Fruit fly (Drosophila melanogaster): Measurements from ENCODE around the gene tacc.

dm6 chr3R:4713775-4714360 is 35.0 kb downstream of the tacc start, which contains the start of gene eIF3f1:
- TF ChIP-seq CG1621 (tag; optimal IDR thresholded peaks at IDR 0.05) = no peak
- no peak for TF ChIP-seq Eip78C (GFP tag)
- TF ChIP-seq net (GFP tag; optimal IDR thresholded peaks at IDR 0.05) = no peak
- TF ChIP-seq CG8632 (GFP tag; optimal IDR thresholded peaks at IDR 0.05) = no peak
- TF ChIP-seq CG10631 (GFP tag; optimal IDR thresholded peaks at IDR 0.05) = no peak
- no peak for TF ChIP-seq Hr39 (GFP tag; optimal IDR thresholded peaks at IDR 0.05)
- no peak for TF ChIP-seq Blimp-1 (GFP tag; optimal IDR thresholded peaks at IDR 0.05)
- no peak for TF ChIP-seq Ets96B (tag; optimal IDR thresholded peaks at IDR 0.05)
- no peak for TF ChIP-seq OdsH (GFP tag; optimal IDR thresholded peaks at IDR 0.05)
- TF ChIP-seq CG8319 (GFP tag; optimal IDR thresholded peaks at IDR 0.05) = peak; percentile 98

Data from whole organism, prepupa.